Worm (Caenorhabditis elegans): Measurements from ENCODE around the gene pks-1.

DNA sequence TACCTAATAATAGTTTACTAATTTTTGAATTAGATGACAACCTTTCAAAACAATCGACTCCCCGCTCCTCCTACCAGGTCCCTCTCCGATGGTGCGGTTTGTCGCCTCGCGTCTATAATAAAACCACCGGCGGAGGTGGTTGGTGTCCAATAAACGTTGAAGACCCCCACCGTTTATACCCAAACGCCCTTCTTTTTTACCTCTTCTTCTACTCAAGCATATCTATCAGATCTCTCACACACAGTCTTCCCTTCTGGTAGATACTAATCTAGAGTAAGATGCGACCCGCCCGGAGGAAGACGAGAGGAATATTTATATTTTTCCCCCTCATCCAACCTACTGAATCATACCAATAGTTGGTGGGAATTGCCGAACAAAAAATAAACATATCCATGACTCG is 65.3 kb downstream of the pks-1 start:
- TF ChIP-seq W03F9.2 (tag; optimal IDR thresholded peaks at IDR 0.05) (no peak), him-1 (tag; optimal IDR thresholded peaks at IDR 0.05) (no peak)

All from whole organism, L4/young adult.